Worm (Caenorhabditis elegans) whole organism, mixed stage, embryonic: ENCODE measurements around the gene tbx-11.

Experiments used
- M03D4.4 ChIP-seq: sonication (generic microtip); optimal IDR thresholded peaks from 2 replicates; lab custom pipeline; 2017; ENCODE audit warnings: mild to moderate bottlenecking, missing genetic modification characterization, missing compliant biosample characterization
- snpc-4 ChIP-seq: fragments of 150-350 bp; optimal IDR thresholded peaks from 2 replicates; lab custom pipeline; 2014; ENCODE audit warnings: missing biosample characterization, missing genetic modification characterization
- unc-62 ChIP-seq: fragments of 150-350 bp; optimal IDR thresholded peaks from 2 replicates; lab custom pipeline; 2014; ENCODE audit warnings: missing biosample characterization, missing genetic modification reagents, missing genetic modification characterization

DNA sequence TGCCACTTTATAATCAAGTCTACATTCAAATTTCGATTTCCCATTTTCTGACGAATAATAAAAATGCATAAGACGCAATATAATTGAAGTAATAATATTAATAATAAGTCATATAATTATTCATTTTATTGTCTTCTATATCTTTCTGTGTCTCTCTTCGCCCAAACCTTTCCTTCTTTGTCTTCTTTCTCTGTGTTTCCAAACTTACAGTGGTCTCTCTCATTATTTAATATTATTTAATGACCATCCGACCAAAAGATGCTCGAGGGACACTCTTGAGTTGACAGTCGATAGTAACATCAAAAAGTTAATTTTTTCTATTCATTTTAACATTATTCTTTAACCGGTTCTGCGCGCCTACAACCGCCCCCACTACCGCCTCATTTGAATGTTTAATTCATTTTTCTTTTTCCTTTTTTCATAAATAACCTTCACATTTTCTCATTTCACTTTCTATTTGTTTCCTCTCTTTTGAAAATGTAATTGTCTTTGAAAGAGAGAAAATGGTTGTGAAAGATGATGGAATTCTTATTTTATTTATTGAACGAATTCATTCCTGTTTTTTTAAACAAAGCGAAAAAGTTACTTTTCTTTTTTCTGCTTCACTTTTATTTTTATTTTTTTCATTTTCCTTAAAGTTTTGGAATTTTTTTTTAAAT lies 27.0 kb upstream of the tbx-11 start:
- no peak for TF ChIP-seq snpc-4 (tag; lab: Kevin White, UChicago)
- no peak for TF ChIP-seq M03D4.4 (tag; lab: Kevin White, UChicago)
- TF ChIP-seq unc-62 (GFP tag; lab: Kevin White, UChicago), result no peak
